Worm (Caenorhabditis elegans): Measurements from ENCODE around the gene C14B9.2.

ce11 chrIII:8182573-8182972 lies 49.1 kb downstream of the C14B9.2 start:
- TF ChIP-seq cog-1 (tag; optimal IDR thresholded peaks at IDR 0.05) (no peak), T22C8.4 (GFP tag; IDR thresholded peaks at IDR 0.05) (no peak), ztf-29 (GFP tag; IDR thresholded peaks at IDR 0.05) (no peak), flt-1 (GFP tag; IDR thresholded peaks at IDR 0.05) (no peak), ztf-23 (GFP tag; IDR thresholded peaks at IDR 0.05) (no peak), med-1 (GFP tag; optimal IDR thresholded peaks at IDR 0.05; ENCODE audit: insufficient read depth) (no peak)

All from whole organism, midembryonic.